Worm (Caenorhabditis elegans): ENCODE results near the gene tag-120.

The tag-120 gene

ce11 chrV:9692109-9692581 is 17.5 kb downstream of the tag-120 start, which contains the start of gene ztf-9 (continued):
- no peak for TF ChIP-seq ceh-40 (GFP tag; IDR thresholded peaks at IDR 0.05)
- no peak for TF ChIP-seq sea-2 (GFP tag; IDR thresholded peaks at IDR 0.05)
- TF ChIP-seq gei-17 (GFP tag; optimal IDR thresholded peaks at IDR 0.05), result no peak
- no peak for TF ChIP-seq rcor-1 (GFP tag; IDR thresholded peaks at IDR 0.05)
- TF ChIP-seq F22D6.2 (tag; optimal IDR thresholded peaks at IDR 0.05), result no peak
- TF ChIP-seq bed-1 (GFP tag; IDR thresholded peaks at IDR 0.05), result no peak
- TF ChIP-seq efl-1 (GFP tag; optimal IDR thresholded peaks at IDR 0.05), result no peak
- TF ChIP-seq ekl-4 (GFP tag; IDR thresholded peaks at IDR 0.05), result no peak
- no peak for TF ChIP-seq F57A8.1 (GFP tag; optimal IDR thresholded peaks at IDR 0.05)
- TF ChIP-seq B0019.2 (GFP tag; conservative IDR thresholded peaks at IDR 0.05), result no peak
- TF ChIP-seq aptf-2 (GFP tag; conservative IDR thresholded peaks at IDR 0.05), result no peak
- TF ChIP-seq nhr-90 (tag; optimal IDR thresholded peaks at IDR 0.05), result no peak
- TF ChIP-seq nfya-2 (GFP tag; IDR thresholded peaks at IDR 0.05), result no peak
- no peak for TF ChIP-seq attf-3 (GFP tag; conservative IDR thresholded peaks at IDR 0.05)
- TF ChIP-seq lin-35 (GFP tag; optimal IDR thresholded peaks at IDR 0.05), result no peak
- TF ChIP-seq hsf-1 (GFP tag; IDR thresholded peaks at IDR 0.05), result no peak
- no peak for TF ChIP-seq F55B11.4 (tag; optimal IDR thresholded peaks at IDR 0.05; ENCODE audit: borderline replicate concordance, insufficient read depth)
- peak; percentile 34 for TF ChIP-seq somi-1 (GFP tag; optimal IDR thresholded peaks at IDR 0.05)
- TF ChIP-seq ztf-26 (tag; optimal IDR thresholded peaks at IDR 0.05), result no peak
- no peak for TF ChIP-seq Y95B8A.8 (GFP tag; IDR thresholded peaks at IDR 0.05)
- TF ChIP-seq C17E4.6 (GFP tag; IDR thresholded peaks at IDR 0.05), result no peak
- no peak for TF ChIP-seq Y56A3A.18 (GFP tag; IDR thresholded peaks at IDR 0.05)
- TF ChIP-seq ceh-91 (GFP tag; IDR thresholded peaks at IDR 0.05), result no peak
- no peak for TF ChIP-seq xnd-1 (tag; optimal IDR thresholded peaks at IDR 0.05)
- no peak for TF ChIP-seq Y79H2A.3 (GFP tag; conservative IDR thresholded peaks at IDR 0.05)
- TF ChIP-seq B0035.1 (tag; optimal IDR thresholded peaks at IDR 0.05), result no peak
- no peak for TF ChIP-seq chd-7 (tag; optimal IDR thresholded peaks at IDR 0.05)
- no peak for TF ChIP-seq ets-4 (GFP tag; optimal IDR thresholded peaks at IDR 0.05)
- TF ChIP-seq F33H1.4 (GFP tag; IDR thresholded peaks at IDR 0.05), result no peak
- TF ChIP-seq lsl-1 (GFP tag; optimal IDR thresholded peaks at IDR 0.05), result no peak
- TF ChIP-seq B0336.3 (GFP tag; IDR thresholded peaks at IDR 0.05), result no peak
- TF ChIP-seq pha-4 (tag; optimal IDR thresholded peaks at IDR 0.05), result no peak
- TF ChIP-seq F23B12.7 (tag; optimal IDR thresholded peaks at IDR 0.05; ENCODE audit: insufficient read depth), result peak; percentile 17
- no peak for TF ChIP-seq athp-1 (tag; optimal IDR thresholded peaks at IDR 0.05)
- TF ChIP-seq T26A5.8 (tag; optimal IDR thresholded peaks at IDR 0.05), result no peak
- no peak for TF ChIP-seq F37B4.10 (GFP tag; IDR thresholded peaks at IDR 0.05)
- TF ChIP-seq egl-18 (GFP tag; IDR thresholded peaks at IDR 0.05), result no peak
- TF ChIP-seq dox-1 (GFP tag; IDR thresholded peaks at IDR 0.05), result 0 out of 2 replicates have a peak, but pooled peaks have one; percentile 69
- no peak for TF ChIP-seq rpc-1 (optimal IDR thresholded peaks at IDR 0.05)
- TF ChIP-seq rpc-1 (tag; optimal IDR thresholded peaks at IDR 0.05), result no peak
- TF ChIP-seq ztf-18 (tag; optimal IDR thresholded peaks at IDR 0.05), result no peak
- TF ChIP-seq F10E7.11 (tag; optimal IDR thresholded peaks at IDR 0.05), result no peak
- no peak for TF ChIP-seq akir-1 (GFP tag; optimal IDR thresholded peaks at IDR 0.05)
- TF ChIP-seq die-1 (tag; optimal IDR thresholded peaks at IDR 0.05), result no peak
- TF ChIP-seq Y53F4B.3 (GFP tag; IDR thresholded peaks at IDR 0.05), result no peak
- TF ChIP-seq bed-2 (GFP tag; IDR thresholded peaks at IDR 0.05), result no peak
- no peak for TF ChIP-seq him-1 (tag; optimal IDR thresholded peaks at IDR 0.05)
- peak; percentile 30 for TF ChIP-seq nhr-80 (tag; optimal IDR thresholded peaks at IDR 0.05)
- TF ChIP-seq lir-1 (GFP tag; conservative IDR thresholded peaks at IDR 0.05), result no peak
- no peak for TF ChIP-seq F52B5.7 (tag; optimal IDR thresholded peaks at IDR 0.05)
- TF ChIP-seq tbx-9 (tag; optimal IDR thresholded peaks at IDR 0.05; ENCODE audit: borderline replicate concordance), result no peak

Data from whole organism, young adult.